Worm (Caenorhabditis elegans) whole organism, L2 larva: ENCODE results near the gene fbxc-47.

Source experiments
- aly-2 ChIP-seq: fragments of 150-350 bp; optimal IDR thresholded peaks from 2 replicates; lab custom pipeline; 2014; ENCODE audit warnings: missing biosample characterization, missing genetic modification characterization
- blmp-1 ChIP-seq: sonication (generic microtip); optimal IDR thresholded peaks from 2 replicates; lab custom pipeline; 2017; ENCODE audit warnings: missing genetic modification characterization, mild to moderate bottlenecking, missing compliant biosample characterization, antibody characterized with exemption, moderate library complexity; ENCODE audit not compliant: insufficient read depth
- ceh-82 ChIP-seq: fragments of 150-350 bp; optimal IDR thresholded peaks from 2 replicates; lab custom pipeline; 2014; ENCODE audit warnings: missing biosample characterization, missing genetic modification characterization
- egl-27 ChIP-seq: sonication (generic microtip); optimal IDR thresholded peaks from 3 replicates; lab custom pipeline; 2017; ENCODE audit warnings: missing biosample characterization, missing genetic modification reagents, missing genetic modification characterization
- elt-3 ChIP-seq: sonication (generic microtip); optimal IDR thresholded peaks from 2 replicates; lab custom pipeline; 2017; ENCODE audit warnings: missing biosample characterization, missing genetic modification characterization
- fos-1 ChIP-seq: fragments of 150-350 bp; optimal IDR thresholded peaks from 2 replicates; lab custom pipeline; 2014; ENCODE audit warnings: missing biosample characterization, missing genetic modification characterization
- lin-39 ChIP-seq: fragments of 150-350 bp; optimal IDR thresholded peaks from 2 replicates; lab custom pipeline; 2014; ENCODE audit warnings: missing biosample characterization, missing genetic modification reagents, missing genetic modification characterization
- lsy-2 ChIP-seq, 2 experiments: fragments of 150-350 bp in 1 of 2; sonication (generic microtip) in 1 of 2; optimal IDR thresholded peaks; 2 replicates each; lab custom pipeline; 2014 to 2017; ENCODE audit warnings: missing biosample characterization in 2 of 2, missing genetic modification characterization in 2 of 2
- mab-5 ChIP-seq: fragments of 150-350 bp; optimal IDR thresholded peaks from 2 replicates; lab custom pipeline; 2014; ENCODE audit warnings: missing biosample characterization, missing genetic modification characterization
- nhr-11 ChIP-seq: fragments of 150-350 bp; optimal IDR thresholded peaks from 2 replicates; lab custom pipeline; 2014; ENCODE audit warnings: missing biosample characterization, missing genetic modification characterization
- nhr-77 ChIP-seq: fragments of 150-350 bp; optimal IDR thresholded peaks from 2 replicates; lab custom pipeline; 2014; ENCODE audit warnings: missing biosample characterization, missing genetic modification characterization

ce11 chrIV:3765457-3765856 is 39.9 kb upstream of the fbxc-47 start:
- TF ChIP-seq egl-27 (tag; lab: Kevin White, UChicago) (no peak), nhr-77 (tag; lab: Kevin White, UChicago) (no peak), aly-2 (tag; lab: Kevin White, UChicago) (no peak), blmp-1 (tag; lab: Kevin White, UChicago) (no peak), mab-5 (tag; lab: Kevin White, UChicago) (no peak), elt-3 (tag; lab: Kevin White, UChicago) (no peak), nhr-11 (tag; lab: Kevin White, UChicago) (no peak), lin-39 (tag; lab: Kevin White, UChicago) (no peak), fos-1 (tag; lab: Kevin White, UChicago) (no peak), ceh-82 (tag; lab: Kevin White, UChicago) (no peak), lsy-2 (tag; optimal IDR thresholded peaks at IDR 0.05; lab: Kevin White, UChicago) (no peak)
